Fruit fly (Drosophila melanogaster): Measurements from ENCODE around the gene CG2604.

The CG2604 gene

dm6 chr3R:5208115-5208365, 15.1 kb downstream of the CG2604 start (continued):
- TF ChIP-seq CG34224 (GFP tag; IDR thresholded peaks at IDR 0.05; ENCODE audit: partially characterized antibody) (no peak), CG12659 (GFP tag; optimal IDR thresholded peaks at IDR 0.05) (no peak), zfh1 (GFP tag; IDR thresholded peaks at IDR 0.05) (no peak), NK7.1 (GFP tag; optimal IDR thresholded peaks at IDR 0.05) (no peak), CG7357 (GFP tag; IDR thresholded peaks at IDR 0.05) (no peak), dati (GFP tag; IDR thresholded peaks at IDR 0.05) (no peak), Med (GFP tag) (peak; percentile 27), eve (GFP tag; optimal IDR thresholded peaks at IDR 0.05) (peak in 1 of 2 experiments; percentile 49), CG4707 (GFP tag; optimal IDR thresholded peaks at IDR 0.05) (peak; percentile 36), PHDP (tag; optimal IDR thresholded peaks at IDR 0.05) (peak; percentile 14), p53 (GFP tag; optimal IDR thresholded peaks at IDR 0.05) (no peak), CG8281 (tag; optimal IDR thresholded peaks at IDR 0.05) (no peak), phol (tag; optimal IDR thresholded peaks at IDR 0.05) (no peak), Camta (GFP tag; optimal IDR thresholded peaks at IDR 0.05) (no peak), Taf1 (GFP tag; IDR thresholded peaks at IDR 0.05) (no peak), CG1603 (tag; optimal IDR thresholded peaks at IDR 0.05) (no peak), abd-A (tag; optimal IDR thresholded peaks at IDR 0.05) (peak; percentile 7), Ptx1 (GFP tag; IDR thresholded peaks at IDR 0.05) (no peak), CG17802 (tag; optimal IDR thresholded peaks at IDR 0.05) (no peak), inv (GFP tag; IDR thresholded peaks at IDR 0.05; ENCODE audit: partially characterized antibody) (no peak), gt (GFP tag; IDR thresholded peaks at IDR 0.05) (no peak), CG11085 (GFP tag; IDR thresholded peaks at IDR 0.05) (no peak), CG1602 (GFP tag; optimal IDR thresholded peaks at IDR 0.05) (no peak), CG8944 (GFP tag; optimal IDR thresholded peaks at IDR 0.05) (no peak), sd (tag; optimal IDR thresholded peaks at IDR 0.05) (peak; percentile 22), CG8290 (GFP tag; optimal IDR thresholded peaks at IDR 0.05) (no peak), CG8290 (tag; optimal IDR thresholded peaks at IDR 0.05) (peak in 1 of 2 experiments; percentile 32), caup (GFP tag; optimal IDR thresholded peaks at IDR 0.05; ENCODE audit: severe bottlenecking) (peak; percentile 5), bab2 (GFP tag; optimal IDR thresholded peaks at IDR 0.05) (no peak), ATbp (GFP tag; optimal IDR thresholded peaks at IDR 0.05) (no peak), grau (tag; optimal IDR thresholded peaks at IDR 0.05) (no peak), gcm (GFP tag; optimal IDR thresholded peaks at IDR 0.05) (no peak), seq (GFP tag; IDR thresholded peaks at IDR 0.05) (peak; percentile 31; the same call in 1 of the 2 replicates), CG7987 (GFP tag; optimal IDR thresholded peaks at IDR 0.05) (peak; percentile 27), D19A (tag; optimal IDR thresholded peaks at IDR 0.05) (no peak), CG13296 (GFP tag; optimal IDR thresholded peaks at IDR 0.05) (peak; percentile 0), CG2678 (tag; optimal IDR thresholded peaks at IDR 0.05) (peak; percentile 7), CG42726 (GFP tag; IDR thresholded peaks at IDR 0.05; ENCODE audit: partially characterized antibody) (no peak), ind (GFP tag; optimal IDR thresholded peaks at IDR 0.05) (no peak), CG18476 (GFP tag; optimal IDR thresholded peaks at IDR 0.05) (no peak), gro (GFP tag; optimal IDR thresholded peaks at IDR 0.05) (no peak), CG12071 (GFP tag; optimal IDR thresholded peaks at IDR 0.05) (peak; percentile 13), CG5953 (GFP tag; IDR thresholded peaks at IDR 0.05) (peak; percentile 35; the same call in 1 of the 2 replicates), Blimp-1 (GFP tag; optimal IDR thresholded peaks at IDR 0.05) (peak; percentile 69), ERR (GFP tag; optimal IDR thresholded peaks at IDR 0.05) (no peak), jing (GFP tag; optimal IDR thresholded peaks at IDR 0.05) (no peak), CG13424 (tag; optimal IDR thresholded peaks at IDR 0.05) (no peak), nau (GFP tag; optimal IDR thresholded peaks at IDR 0.05) (no peak), Hmx (GFP tag; optimal IDR thresholded peaks at IDR 0.05) (no peak), CTCF (GFP tag; optimal IDR thresholded peaks at IDR 0.05) (no peak), Eip74EF (GFP tag; optimal IDR thresholded peaks at IDR 0.05) (no peak), CG8478 (optimal IDR thresholded peaks at IDR 0.05) (no peak), gsb (GFP tag; IDR thresholded peaks at IDR 0.05) (no peak)
